Fruit fly (Drosophila melanogaster): ENCODE data around the gene CG11368.

The CG11368 gene

dm6 chrX:7413569-7413968 lies 38.4 kb upstream of the CG11368 start, which contains the start of gene CG42705:
Gene CG42705, plus strand, starts transcription at chrX:7413869.
- no peak for TF ChIP-seq CG11617 (GFP tag; optimal IDR thresholded peaks at IDR 0.05)
- no peak for TF ChIP-seq Mnt (GFP tag; optimal IDR thresholded peaks at IDR 0.05)
- no peak for TF ChIP-seq CG7101 (tag; optimal IDR thresholded peaks at IDR 0.05)
- no peak for TF ChIP-seq Clk (GFP tag; optimal IDR thresholded peaks at IDR 0.05)
- TF ChIP-seq CG1620 (GFP tag; optimal IDR thresholded peaks at IDR 0.05), result no peak
- no peak for TF ChIP-seq Crg-1 (GFP tag; optimal IDR thresholded peaks at IDR 0.05)
- no peak for TF ChIP-seq cic (GFP tag; optimal IDR thresholded peaks at IDR 0.05)
- no peak for TF ChIP-seq CG14711 (tag; optimal IDR thresholded peaks at IDR 0.05)
- no peak for TF ChIP-seq CG12768 (GFP tag; optimal IDR thresholded peaks at IDR 0.05)
- TF ChIP-seq pad (GFP tag; optimal IDR thresholded peaks at IDR 0.05), result no peak
- TF ChIP-seq ovo (GFP tag; optimal IDR thresholded peaks at IDR 0.05), result no peak
- no peak for TF ChIP-seq CG33017 (tag; optimal IDR thresholded peaks at IDR 0.05)
- no peak for TF ChIP-seq Hr96 (GFP tag; optimal IDR thresholded peaks at IDR 0.05)
- TF ChIP-seq CG5204 (GFP tag; optimal IDR thresholded peaks at IDR 0.05), result no peak
- TF ChIP-seq kay (GFP tag; ENCODE audit: borderline replicate concordance), result no peak

dm6 chrX:7415027-7415426 lies 37.0 kb upstream of the CG11368 start:
- TF ChIP-seq CG5204 (GFP tag; optimal IDR thresholded peaks at IDR 0.05) (no peak), cic (GFP tag; optimal IDR thresholded peaks at IDR 0.05) (no peak), toe (GFP tag; optimal IDR thresholded peaks at IDR 0.05) (no peak), CG12768 (GFP tag; optimal IDR thresholded peaks at IDR 0.05) (no peak), Mnt (GFP tag; optimal IDR thresholded peaks at IDR 0.05) (no peak), Crg-1 (GFP tag; optimal IDR thresholded peaks at IDR 0.05) (no peak), Clk (GFP tag; optimal IDR thresholded peaks at IDR 0.05) (no peak), bab1 (GFP tag; optimal IDR thresholded peaks at IDR 0.05) (no peak), ovo (GFP tag; optimal IDR thresholded peaks at IDR 0.05) (no peak), pad (GFP tag; optimal IDR thresholded peaks at IDR 0.05) (no peak), kay (GFP tag; ENCODE audit: borderline replicate concordance) (no peak)

dm6 chrX:7416953-7417352 lies 35.1 kb upstream of the CG11368 start, which contains the start of gene CG34337:
Gene CG34337, plus strand, starts transcription at chrX:7417253.
- TF ChIP-seq cic (GFP tag; optimal IDR thresholded peaks at IDR 0.05) (no peak), ovo (GFP tag; optimal IDR thresholded peaks at IDR 0.05) (no peak), CG7101 (tag; optimal IDR thresholded peaks at IDR 0.05) (no peak), CG1620 (GFP tag; optimal IDR thresholded peaks at IDR 0.05) (no peak), Mnt (GFP tag; optimal IDR thresholded peaks at IDR 0.05) (no peak), CG14711 (tag; optimal IDR thresholded peaks at IDR 0.05) (no peak), toe (GFP tag; optimal IDR thresholded peaks at IDR 0.05) (no peak), tj (GFP tag; optimal IDR thresholded peaks at IDR 0.05) (no peak), cnc (optimal IDR thresholded peaks at IDR 0.05) (no peak), Clk (GFP tag; optimal IDR thresholded peaks at IDR 0.05) (no peak), CG5204 (GFP tag; optimal IDR thresholded peaks at IDR 0.05) (no peak), CG12768 (GFP tag; optimal IDR thresholded peaks at IDR 0.05) (no peak), bab1 (GFP tag; optimal IDR thresholded peaks at IDR 0.05) (no peak), kay (GFP tag; ENCODE audit: borderline replicate concordance) (no peak), CG7045 (GFP tag; optimal IDR thresholded peaks at IDR 0.05) (no peak), CG11617 (GFP tag; optimal IDR thresholded peaks at IDR 0.05) (no peak), pad (GFP tag; optimal IDR thresholded peaks at IDR 0.05) (no peak), CG33017 (tag; optimal IDR thresholded peaks at IDR 0.05) (no peak)

DNA sequence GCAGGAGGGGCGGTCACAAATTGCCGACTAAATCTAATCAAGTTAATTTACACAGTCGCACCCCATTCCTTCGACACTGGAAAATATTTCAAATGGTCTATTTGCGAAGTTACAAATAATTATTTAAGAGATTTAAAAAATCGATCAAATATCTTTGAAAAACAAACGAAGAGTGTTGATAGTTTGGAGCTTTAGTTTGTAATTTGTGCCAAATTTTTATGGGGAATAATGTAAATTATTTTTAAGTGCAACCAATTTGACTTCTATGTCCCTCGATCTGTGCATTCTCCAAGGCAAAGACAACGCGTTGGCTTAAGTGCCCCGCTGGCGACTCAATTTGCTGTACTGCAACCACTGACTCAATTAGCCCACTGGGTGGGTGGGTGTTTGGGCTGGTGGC lies 34.1 kb upstream of the CG11368 start:
- TF ChIP-seq Hr96 (GFP tag; optimal IDR thresholded peaks at IDR 0.05) (no peak), CG33017 (tag; optimal IDR thresholded peaks at IDR 0.05) (no peak), CG11617 (GFP tag; optimal IDR thresholded peaks at IDR 0.05) (no peak), CG12768 (GFP tag; optimal IDR thresholded peaks at IDR 0.05) (no peak), cnc (optimal IDR thresholded peaks at IDR 0.05) (no peak)

- no peak for TF ChIP-seq cnc (optimal IDR thresholded peaks at IDR 0.05)
- TF ChIP-seq CG7101 (tag; optimal IDR thresholded peaks at IDR 0.05), result no peak
- TF ChIP-seq pad (GFP tag; optimal IDR thresholded peaks at IDR 0.05), result no peak
- no peak for TF ChIP-seq CG33017 (tag; optimal IDR thresholded peaks at IDR 0.05)
- no peak for TF ChIP-seq toe (GFP tag; optimal IDR thresholded peaks at IDR 0.05)
- TF ChIP-seq CG14711 (tag; optimal IDR thresholded peaks at IDR 0.05), result no peak
Measured at dm6 chrX:7418294-7418693, 33.7 kb upstream of the CG11368 start, which contains the start of gene rumpel. Gene rumpel, plus strand, starts transcription at chrX:7418594.

DNA sequence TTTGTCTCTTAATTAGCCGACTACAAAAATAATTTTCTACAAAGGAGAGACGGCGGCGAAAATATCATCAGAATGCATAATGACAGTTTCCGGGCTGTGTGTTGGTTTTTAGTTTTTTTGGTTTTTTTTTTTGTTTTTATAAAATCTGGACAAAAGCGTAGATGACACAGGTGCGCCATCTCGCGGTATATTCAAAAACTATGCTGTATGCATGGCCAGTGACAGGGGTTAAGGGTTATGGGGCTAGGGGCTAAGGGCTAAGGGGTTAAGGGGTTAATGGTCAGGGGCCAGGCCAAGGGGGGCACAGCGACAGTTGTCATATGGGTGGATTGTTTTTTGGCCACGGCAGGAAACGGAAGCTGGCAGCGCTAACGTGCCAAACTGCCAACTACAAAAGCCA lies 29.4 kb upstream of the CG11368 start:
- TF ChIP-seq pad (GFP tag; optimal IDR thresholded peaks at IDR 0.05), result no peak
- no peak for TF ChIP-seq Mnt (GFP tag; optimal IDR thresholded peaks at IDR 0.05)
- TF ChIP-seq CG1620 (GFP tag; optimal IDR thresholded peaks at IDR 0.05), result no peak
- no peak for TF ChIP-seq CG5204 (GFP tag; optimal IDR thresholded peaks at IDR 0.05)
- no peak for TF ChIP-seq CG11617 (GFP tag; optimal IDR thresholded peaks at IDR 0.05)
- TF ChIP-seq bab1 (GFP tag; optimal IDR thresholded peaks at IDR 0.05), result no peak
- no peak for TF ChIP-seq Crg-1 (GFP tag; optimal IDR thresholded peaks at IDR 0.05)
- no peak for TF ChIP-seq cnc (optimal IDR thresholded peaks at IDR 0.05)
- TF ChIP-seq ovo (GFP tag; optimal IDR thresholded peaks at IDR 0.05), result no peak
- TF ChIP-seq CG7045 (GFP tag; optimal IDR thresholded peaks at IDR 0.05), result no peak
- no peak for TF ChIP-seq CG33017 (tag; optimal IDR thresholded peaks at IDR 0.05)
- TF ChIP-seq tj (GFP tag; optimal IDR thresholded peaks at IDR 0.05), result no peak
- TF ChIP-seq toe (GFP tag; optimal IDR thresholded peaks at IDR 0.05), result no peak

dm6 chrX:7424742-7425141 lies 27.3 kb upstream of the CG11368 start, which contains the start of gene CG15036:
Gene CG15036, minus strand, starts transcription at chrX:7424842.
- TF ChIP-seq cnc (optimal IDR thresholded peaks at IDR 0.05) (no peak), CG5204 (GFP tag; optimal IDR thresholded peaks at IDR 0.05) (no peak), cic (GFP tag; optimal IDR thresholded peaks at IDR 0.05) (no peak), Hr96 (GFP tag; optimal IDR thresholded peaks at IDR 0.05) (no peak), CG7101 (tag; optimal IDR thresholded peaks at IDR 0.05) (no peak), pad (GFP tag; optimal IDR thresholded peaks at IDR 0.05) (no peak), CG7045 (GFP tag; optimal IDR thresholded peaks at IDR 0.05) (no peak), Crg-1 (GFP tag; optimal IDR thresholded peaks at IDR 0.05) (no peak), kay (GFP tag; ENCODE audit: borderline replicate concordance) (no peak), CG33017 (tag; optimal IDR thresholded peaks at IDR 0.05) (no peak), tj (GFP tag; optimal IDR thresholded peaks at IDR 0.05) (no peak), CG14711 (tag; optimal IDR thresholded peaks at IDR 0.05) (no peak), Clk (GFP tag; optimal IDR thresholded peaks at IDR 0.05) (no peak), ovo (GFP tag; optimal IDR thresholded peaks at IDR 0.05) (no peak), CG12768 (GFP tag; optimal IDR thresholded peaks at IDR 0.05) (no peak)
